Fruit fly (Drosophila melanogaster) whole organism, prepupa: ENCODE measurements around the gene Aasdh.

Experiments
- CG11294 ChIP-seq: fragments of 200-800 bp; sonication (Bioruptor generic); IDR thresholded peaks from 2 replicates; pipeline ENCODE4 v1.3.6; 2022; ENCODE audit warnings: missing biosample characterization, missing genetic modification characterization
- CG3032 ChIP-seq: fragments of 200-800 bp; optimal IDR thresholded peaks from 2 replicates; lab custom pipeline; 2019; ENCODE audit warnings: missing biosample characterization, mild to moderate bottlenecking, missing genetic modification characterization, moderate library complexity
- CG34406 ChIP-seq: fragments of 200-800 bp; sonication (Bioruptor generic); optimal IDR thresholded peaks from 3 replicates; lab custom pipeline; 2016; ENCODE audit warnings: missing biosample characterization, missing genetic modification characterization
- CG6792 ChIP-seq: fragments of 200-800 bp; sonication (Bioruptor generic); optimal IDR thresholded peaks from 3 replicates; lab custom pipeline; 2016; ENCODE audit warnings: missing biosample characterization, missing genetic modification characterization
- CG6808 ChIP-seq: fragments of 200-800 bp; sonication (Bioruptor generic); optimal IDR thresholded peaks from 3 replicates; lab custom pipeline; 2017; ENCODE audit warnings: missing biosample characterization, missing genetic modification characterization, mild to moderate bottlenecking, moderate library complexity, missing genetic modification reagents
- CG8119 ChIP-seq: fragments of 200-800 bp; sonication (Bioruptor generic); IDR thresholded peaks from 3 replicates; pipeline ENCODE4 v1.3.6; 2022; ENCODE audit warnings: missing biosample characterization, missing genetic modification characterization
- Eip78C ChIP-seq: fragments of 200-800 bp; sonication (Bioruptor generic); peaks from one replicate; lab custom pipeline; 2016; ENCODE audit warnings: missing biosample characterization, missing genetic modification characterization
- Gug ChIP-seq: fragments of 200-800 bp; sonication (Bioruptor generic); IDR thresholded peaks from 2 replicates; pipeline ENCODE4 v1.3.6; 2022; ENCODE audit warnings: missing biosample characterization, missing genetic modification characterization
- Lpt ChIP-seq: fragments of 200-800 bp; sonication (Bioruptor generic); optimal IDR thresholded peaks from 3 replicates; lab custom pipeline; 2016; ENCODE audit warnings: missing biosample characterization, missing genetic modification characterization
- Sox15 ChIP-seq: fragments of 200-800 bp; sonication (Bioruptor generic); optimal IDR thresholded peaks from 3 replicates; lab custom pipeline; 2016; ENCODE audit warnings: missing biosample characterization, missing genetic modification characterization
- dac ChIP-seq: fragments of 200-800 bp; sonication (Bioruptor generic); optimal IDR thresholded peaks from 2 replicates; lab custom pipeline; 2017; ENCODE audit warnings: missing biosample characterization, mild to moderate bottlenecking, missing genetic modification characterization
- fd59A ChIP-seq: fragments of 200-800 bp; sonication (Bioruptor generic); optimal IDR thresholded peaks from 2 replicates; lab custom pipeline; 2017; ENCODE audit warnings: missing biosample characterization, mild to moderate bottlenecking, missing genetic modification characterization, missing genetic modification reagents
- vri ChIP-seq: fragments of 200-800 bp; sonication (Bioruptor generic); optimal IDR thresholded peaks from 3 replicates; lab custom pipeline; 2016; ENCODE audit warnings: missing biosample characterization, mild to moderate bottlenecking, missing genetic modification characterization

The Aasdh gene

DNA sequence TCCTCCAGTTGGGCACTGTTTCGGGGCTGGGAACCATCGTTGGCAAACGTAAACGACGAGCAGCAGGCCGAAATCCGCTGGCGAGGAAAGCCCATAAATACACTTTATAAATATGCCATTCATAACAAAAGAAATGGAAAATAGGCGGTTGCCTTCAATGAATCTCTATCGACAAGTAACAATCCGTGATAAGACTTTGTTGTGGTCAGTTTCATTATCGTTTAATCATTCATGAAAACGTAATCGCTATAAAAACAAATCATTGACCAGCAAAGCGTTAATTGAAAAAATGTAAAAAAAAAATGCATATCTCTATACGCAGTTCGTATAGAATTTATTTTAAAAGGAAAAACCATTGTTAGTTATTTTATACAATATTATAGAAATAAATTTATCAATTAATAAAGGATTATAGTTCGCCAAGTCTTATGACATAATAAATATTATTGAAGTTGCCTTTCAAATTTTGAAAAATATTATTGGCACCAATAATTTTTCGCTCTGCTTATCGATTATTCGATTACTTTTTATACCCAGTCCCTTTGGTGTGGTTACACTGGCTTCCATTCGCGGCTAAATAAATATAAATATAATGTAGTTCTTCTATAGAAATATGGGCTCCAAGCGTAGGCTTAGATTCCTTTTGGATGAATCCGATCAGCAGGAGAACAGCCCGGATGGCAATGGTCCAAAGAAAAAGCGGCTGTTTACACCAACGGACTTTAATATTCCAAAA, 49.3 kb downstream of the Aasdh start, which contains the start of gene CG31898:
Gene CG31898, plus strand, starts transcription at position 559 of the 736 bp plus-strand sequence.
- TF ChIP-seq Eip78C (GFP tag; lab: Kevin White, UChicago) (no peak), vri (GFP tag; lab: Kevin White, UChicago) (peak; percentile 87)

DNA sequence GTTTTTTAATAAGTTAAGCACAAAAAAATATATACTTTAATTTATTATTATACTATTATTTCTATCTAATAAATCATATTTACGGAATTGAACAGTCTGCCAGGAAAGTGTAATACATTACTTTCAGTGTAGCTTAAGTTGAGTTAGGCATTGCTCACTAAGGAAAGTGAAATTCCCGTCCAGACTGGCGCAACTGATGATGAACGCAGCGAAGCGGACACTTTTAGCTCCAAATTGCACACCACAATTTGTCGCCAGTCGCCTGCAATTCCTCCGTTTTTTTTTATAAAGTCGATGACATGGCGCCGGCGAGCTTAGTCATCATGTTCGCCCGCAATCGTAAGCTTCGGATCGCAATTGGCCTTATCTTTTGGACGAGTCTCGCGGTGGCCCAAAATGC, 50.7 kb downstream of the Aasdh start, which contains the start of gene CG13386:
Gene CG13386, plus strand, starts transcription at position 301 of the 400 bp plus-strand sequence.
- TF ChIP-seq CG34406 (GFP tag; lab: Kevin White, UChicago) (no peak), CG8119 (no peak), Lpt (GFP tag; lab: Kevin White, UChicago) (no peak), Sox15 (GFP tag; lab: Kevin White, UChicago) (no peak), CG3032 (tag; lab: Kevin White, UChicago) (no peak), CG6808 (GFP tag; lab: Kevin White, UChicago) (no peak), fd59A (GFP tag; lab: Kevin White, UChicago) (no peak), CG11294 (GFP tag; lab: Robert Waterston, UW) (no peak), dac (no peak), CG6792 (GFP tag; lab: Kevin White, UChicago) (no peak), Gug (GFP tag; lab: Robert Waterston, UW) (no peak)

DNA sequence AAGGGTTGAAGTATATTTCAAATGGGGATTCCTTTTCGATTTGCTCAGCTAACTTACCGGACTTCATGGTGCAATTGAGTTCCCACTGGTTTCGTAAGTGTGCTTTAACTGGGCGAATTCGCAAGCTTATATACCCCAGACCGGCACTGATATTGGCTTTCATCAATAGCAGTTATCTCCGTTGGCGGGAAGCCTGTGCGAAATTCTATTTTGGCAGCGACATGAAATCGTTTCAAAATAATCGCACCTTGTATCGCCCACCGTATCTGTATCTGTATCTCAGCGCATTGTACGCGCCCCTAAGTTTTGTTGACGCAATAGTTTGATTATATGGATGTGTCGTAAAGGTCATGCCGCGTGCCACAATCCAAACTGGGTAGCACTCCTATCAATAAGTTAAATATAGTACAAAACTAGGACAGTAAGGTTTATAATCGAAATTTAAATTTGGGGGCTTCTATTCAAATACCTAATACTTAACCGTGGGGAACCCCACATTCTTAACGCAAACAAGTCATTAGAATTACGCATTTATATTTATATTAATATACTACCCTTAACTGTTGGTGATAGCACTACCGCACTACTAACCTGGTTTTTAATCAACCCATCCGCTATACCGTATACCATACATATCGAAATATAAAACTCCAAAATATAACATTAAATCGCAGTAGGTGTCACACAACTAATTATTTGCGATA, 53.2 kb downstream of the Aasdh start, which contains the start of the genes Peritrophin-15a and CG13385:
Gene Peritrophin-15a, minus strand, starts transcription at position 101 of the 704 bp plus-strand sequence.
Gene CG13385, plus strand, starts transcription at position 654 of the 704 bp plus-strand sequence.
- TF ChIP-seq CG6808 (GFP tag; lab: Kevin White, UChicago) (no peak), CG6792 (GFP tag; lab: Kevin White, UChicago) (no peak)
- TF ChIP-seq, all 60 proteins: peak for 0
